Fruit fly (Drosophila melanogaster): ENCODE results near the gene MKP-4.

Gene MKP-4

DNA sequence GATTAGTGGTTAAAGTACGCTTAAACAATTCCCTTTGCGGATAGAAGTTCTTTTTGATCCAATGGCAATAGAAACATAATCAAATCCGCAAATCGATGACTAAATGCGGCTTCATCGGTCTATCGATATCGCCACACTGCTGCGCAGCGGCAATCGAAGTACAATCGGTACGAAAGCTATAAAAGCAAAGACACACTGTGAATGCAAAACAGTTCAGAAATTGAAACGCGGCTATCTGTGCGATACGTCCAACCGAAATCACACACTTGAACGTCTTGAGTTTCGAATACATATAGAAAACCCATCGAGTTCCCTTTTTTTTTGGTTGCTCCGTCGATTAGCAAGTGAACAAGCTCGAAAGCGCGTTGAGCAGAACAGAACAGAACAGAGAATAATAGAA, 17.9 kb upstream of the MKP-4 start, which contains the start of gene CG14207 (continued):
- TF ChIP-seq CG6813 (GFP tag; optimal IDR thresholded peaks at IDR 0.05) (no peak), Fer2 (tag; optimal IDR thresholded peaks at IDR 0.05) (no peak), gce (GFP tag; IDR thresholded peaks at IDR 0.05) (no peak), repo (GFP tag; optimal IDR thresholded peaks at IDR 0.05) (no peak), CG9932 (GFP tag; IDR thresholded peaks at IDR 0.05) (peak; percentile 29; the same call in 1 of the 2 replicates), ab (GFP tag; optimal IDR thresholded peaks at IDR 0.05) (no peak), CkIIα-i1 (GFP tag; IDR thresholded peaks at IDR 0.05) (no peak), CG2202 (tag; optimal IDR thresholded peaks at IDR 0.05) (no peak), Sin3A (optimal IDR thresholded peaks at IDR 0.05) (no peak), CG5180 (GFP tag; optimal IDR thresholded peaks at IDR 0.05) (peak; percentile 12), Rx (GFP tag; IDR thresholded peaks at IDR 0.05) (no peak), Oli (tag; optimal IDR thresholded peaks at IDR 0.05) (no peak), CG9817 (tag; optimal IDR thresholded peaks at IDR 0.05) (no peak), wor (GFP tag; IDR thresholded peaks at IDR 0.05) (no peak), bsh (GFP tag; optimal IDR thresholded peaks at IDR 0.05) (peak in 1 of 2 experiments; percentile 9), Med (GFP tag) (peak; percentile 83), jigr1 (GFP tag; IDR thresholded peaks at IDR 0.05) (no peak), CG14860 (GFP tag; IDR thresholded peaks at IDR 0.05; ENCODE audit: partially characterized antibody) (peak; percentile 68), tup (GFP tag; optimal IDR thresholded peaks at IDR 0.05) (no peak), CG15601 (tag; optimal IDR thresholded peaks at IDR 0.05) (peak; percentile 10), bab2 (GFP tag; optimal IDR thresholded peaks at IDR 0.05) (no peak), D (optimal IDR thresholded peaks at IDR 0.05) (no peak), D (GFP tag; optimal IDR thresholded peaks at IDR 0.05) (no peak), Hmx (GFP tag; optimal IDR thresholded peaks at IDR 0.05) (no peak), CG8281 (tag; optimal IDR thresholded peaks at IDR 0.05) (no peak), CG11085 (GFP tag; IDR thresholded peaks at IDR 0.05) (no peak), CG5953 (GFP tag; IDR thresholded peaks at IDR 0.05) (no peak; the same call in 1 of the 2 replicates), twi (tag; optimal IDR thresholded peaks at IDR 0.05) (no peak), chm (GFP tag; IDR thresholded peaks at IDR 0.05) (peak; percentile 61; the same call in 1 of the 2 replicates), Dip2 (GFP tag; IDR thresholded peaks at IDR 0.05) (no peak), chn (GFP tag; optimal IDR thresholded peaks at IDR 0.05) (no peak), Max (GFP tag; optimal IDR thresholded peaks at IDR 0.05) (no peak), cas (GFP tag; IDR thresholded peaks at IDR 0.05) (no peak), zf30C (GFP tag; optimal IDR thresholded peaks at IDR 0.05) (no peak), Atf-2 (GFP tag; optimal IDR thresholded peaks at IDR 0.05) (no peak), CG15479 (GFP tag; optimal IDR thresholded peaks at IDR 0.05) (no peak), CG13775 (GFP tag; optimal IDR thresholded peaks at IDR 0.05) (no peak), croc (GFP tag; conservative IDR thresholded peaks at IDR 0.05) (no peak), zen (tag; optimal IDR thresholded peaks at IDR 0.05) (no peak), CG10431 (GFP tag; optimal IDR thresholded peaks at IDR 0.05) (no peak), CG8924 (tag; optimal IDR thresholded peaks at IDR 0.05) (no peak), sd (tag; optimal IDR thresholded peaks at IDR 0.05) (peak; percentile 4), Eip74EF (GFP tag; optimal IDR thresholded peaks at IDR 0.05) (no peak), kay (GFP tag; optimal IDR thresholded peaks at IDR 0.05) (no peak), CG12219 (GFP tag; optimal IDR thresholded peaks at IDR 0.05) (no peak), prd (optimal IDR thresholded peaks at IDR 0.05) (no peak), prd (GFP tag; IDR thresholded peaks at IDR 0.05) (no peak), CG11696 (GFP tag; IDR thresholded peaks at IDR 0.05) (no peak), Atf6 (GFP tag; IDR thresholded peaks at IDR 0.05) (peak; percentile 32), Nf-YA (GFP tag; IDR thresholded peaks at IDR 0.05) (no peak), Kr (GFP tag; optimal IDR thresholded peaks at IDR 0.05) (no peak), CG17385 (GFP tag; optimal IDR thresholded peaks at IDR 0.05) (peak; percentile 17)

Data from whole organism, embryonic.